Worm (Caenorhabditis elegans): Measurements from ENCODE around the gene sri-7.

The sri-7 gene

ce11 chrV:15412625-15413024 is 12.5 kb downstream of the sri-7 start, which contains the start of gene srbc-63:
Gene srbc-63, minus strand, starts transcription at chrV:15412725.
- TF ChIP-seq nhr-11 (tag; optimal IDR thresholded peaks at IDR 0.05) (no peak), elt-3 (tag; optimal IDR thresholded peaks at IDR 0.05) (no peak), fkh-10 (GFP tag; optimal IDR thresholded peaks at IDR 0.05) (no peak), ZK546.5 (tag; optimal IDR thresholded peaks at IDR 0.05) (no peak), pha-4 (tag; optimal IDR thresholded peaks at IDR 0.05) (no peak), aly-2 (tag; optimal IDR thresholded peaks at IDR 0.05) (no peak), jun-1 (tag; optimal IDR thresholded peaks at IDR 0.05) (no peak), unc-39 (tag; optimal IDR thresholded peaks at IDR 0.05) (no peak), nhr-12 (tag; optimal IDR thresholded peaks at IDR 0.05) (no peak), tbx-2 (tag; optimal IDR thresholded peaks at IDR 0.05) (no peak), egl-5 (tag; optimal IDR thresholded peaks at IDR 0.05) (no peak), daf-12 (tag; optimal IDR thresholded peaks at IDR 0.05) (no peak), sea-2 (GFP tag; optimal IDR thresholded peaks at IDR 0.05) (no peak), nhr-237 (tag; optimal IDR thresholded peaks at IDR 0.05) (no peak), lin-15B (tag; optimal IDR thresholded peaks at IDR 0.05) (no peak), R02D3.7 (tag; optimal IDR thresholded peaks at IDR 0.05) (no peak)

- TF ChIP-seq aly-2 (tag; optimal IDR thresholded peaks at IDR 0.05) = no peak
- TF ChIP-seq ZK546.5 (tag; optimal IDR thresholded peaks at IDR 0.05) = no peak
- TF ChIP-seq fos-1 (tag; optimal IDR thresholded peaks at IDR 0.05) = no peak
Observed at ce11 chrV:15413847-15414246, 13.7 kb downstream of the sri-7 start, which contains the start of gene srh-264. Gene srh-264, plus strand, starts transcription at chrV:15414147.

- TF ChIP-seq nhr-67 (tag; optimal IDR thresholded peaks at IDR 0.05) = no peak
- no peak for TF ChIP-seq nhr-25 (tag; optimal IDR thresholded peaks at IDR 0.05)
- TF ChIP-seq egl-27 (tag; optimal IDR thresholded peaks at IDR 0.05) = no peak
- TF ChIP-seq pqm-1 (tag; optimal IDR thresholded peaks at IDR 0.05) = no peak
- no peak for TF ChIP-seq elt-3 (tag; optimal IDR thresholded peaks at IDR 0.05)
- no peak for TF ChIP-seq zag-1 (tag; optimal IDR thresholded peaks at IDR 0.05)
- no peak for TF ChIP-seq ztf-11 (tag; optimal IDR thresholded peaks at IDR 0.05)
- TF ChIP-seq fos-1 (tag; optimal IDR thresholded peaks at IDR 0.05) = no peak
- TF ChIP-seq lsy-12 (tag; optimal IDR thresholded peaks at IDR 0.05) = no peak
- TF ChIP-seq R02D3.7 (tag; optimal IDR thresholded peaks at IDR 0.05) = no peak
- no peak for TF ChIP-seq skn-1 (tag; optimal IDR thresholded peaks at IDR 0.05)
- no peak for TF ChIP-seq egl-5 (tag; optimal IDR thresholded peaks at IDR 0.05)
- no peak for TF ChIP-seq nhr-77 (tag; optimal IDR thresholded peaks at IDR 0.05)
- no peak for TF ChIP-seq nfya-1 (tag; optimal IDR thresholded peaks at IDR 0.05; ENCODE audit: insufficient read depth)
- TF ChIP-seq lin-15B (tag; optimal IDR thresholded peaks at IDR 0.05) = no peak
- TF ChIP-seq nhr-76 (tag; optimal IDR thresholded peaks at IDR 0.05) = no peak
- TF ChIP-seq ama-1 (optimal IDR thresholded peaks at IDR 0.05) = no peak
- TF ChIP-seq aly-2 (tag; optimal IDR thresholded peaks at IDR 0.05) = no peak
Observed at ce11 chrV:15415951-15416350, 15.8 kb downstream of the sri-7 start, which contains the start of gene srh-265. Gene srh-265, plus strand, starts transcription at chrV:15416251.

ce11 chrV:15417822-15418221 is 17.7 kb downstream of the sri-7 start, which contains the start of gene T06E6.10:
Gene T06E6.10, plus strand, starts transcription at chrV:15418122.
- TF ChIP-seq hmg-11 (tag; optimal IDR thresholded peaks at IDR 0.05) (no peak), skn-1 (tag; optimal IDR thresholded peaks at IDR 0.05) (no peak), nhr-12 (tag; optimal IDR thresholded peaks at IDR 0.05) (no peak), nfya-1 (tag; optimal IDR thresholded peaks at IDR 0.05; ENCODE audit: insufficient read depth) (no peak), ceh-16 (tag; optimal IDR thresholded peaks at IDR 0.05) (no peak), ztf-11 (tag; optimal IDR thresholded peaks at IDR 0.05) (no peak)

- TF ChIP-seq ztf-11 (tag; optimal IDR thresholded peaks at IDR 0.05) (no peak), ama-1 (optimal IDR thresholded peaks at IDR 0.05) (no peak), nhr-67 (tag; optimal IDR thresholded peaks at IDR 0.05) (no peak), snpc-4 (tag; optimal IDR thresholded peaks at IDR 0.05) (no peak), unc-39 (tag; optimal IDR thresholded peaks at IDR 0.05) (no peak)
Observed at ce11 chrV:15423601-15424000, 23.5 kb downstream of the sri-7 start, which contains the start of gene fbxa-104. Gene fbxa-104, minus strand, starts transcription at chrV:15423683.
